Fruit fly (Drosophila melanogaster) S2 (cell line): ENCODE results near the gene PolZ2.

Source experiments
- CG8478 ChIP-seq: fragments of >200 bp; optimal IDR thresholded peaks from 2 replicates; lab custom pipeline; 2018
- CTCF ChIP-seq, 2 experiments: fragments of >200 bp; optimal IDR thresholded peaks; 2 replicates each; lab custom pipeline; 2018

- no peak for TF ChIP-seq CG8478 (lab: Kevin White, UChicago)
- no peak for TF ChIP-seq CTCF (optimal IDR thresholded peaks at IDR 0.05; lab: Kevin White, UChicago)
Measured at dm6 chr3R:5599521-5600360, 11.1 kb downstream of the PolZ2 start.
